Worm (Caenorhabditis elegans) whole organism, midembryonic: Measurements from ENCODE around the gene F01G4.4.

Source experiments
- T22C8.4 ChIP-seq: fragments of 200-800 bp; sonication (Bioruptor generic); IDR thresholded peaks from 2 replicates; pipeline ENCODE4 v1.3.6; 2022; ENCODE audit warnings: missing genetic modification characterization, missing compliant biosample characterization
- cog-1 ChIP-seq: sonication (generic microtip); optimal IDR thresholded peaks from 2 replicates; lab custom pipeline; 2016; ENCODE audit warnings: missing genetic modification characterization, missing compliant biosample characterization
- flt-1 ChIP-seq: fragments of 200-800 bp; sonication (Bioruptor generic); IDR thresholded peaks from 2 replicates; pipeline ENCODE4 v1.3.6; 2022; ENCODE audit warnings: missing genetic modification characterization, missing compliant biosample characterization
- med-1 ChIP-seq: sonication (generic microtip); optimal IDR thresholded peaks from 2 replicates; lab custom pipeline; 2017; ENCODE audit warnings: missing genetic modification characterization, mild to moderate bottlenecking, missing compliant biosample characterization, antibody characterized with exemption, missing genetic modification reagents; ENCODE audit not compliant: insufficient read depth
- ref-1 ChIP-seq: fragments of 200-800 bp; sonication (Bioruptor generic); conservative IDR thresholded peaks from 2 replicates; pipeline ENCODE4 v1.3.6; 2022; ENCODE audit warnings: missing genetic modification reagents, missing genetic modification characterization, missing compliant biosample characterization
- tab-1 ChIP-seq: fragments of 200-800 bp; sonication (Bioruptor generic); IDR thresholded peaks from 2 replicates; pipeline ENCODE4 v1.3.6; 2022; ENCODE audit warnings: missing genetic modification characterization, missing compliant biosample characterization
- ztf-23 ChIP-seq: fragments of 200-800 bp; sonication (Bioruptor generic); IDR thresholded peaks from 2 replicates; pipeline ENCODE4 v1.3.6; 2022; ENCODE audit warnings: missing genetic modification reagents, missing genetic modification characterization, missing compliant biosample characterization
- ztf-29 ChIP-seq: fragments of 200-800 bp; sonication (Bioruptor generic); IDR thresholded peaks from 2 replicates; pipeline ENCODE4 v1.3.6; 2022; ENCODE audit warnings: missing genetic modification reagents, missing genetic modification characterization, missing compliant biosample characterization

DNA sequence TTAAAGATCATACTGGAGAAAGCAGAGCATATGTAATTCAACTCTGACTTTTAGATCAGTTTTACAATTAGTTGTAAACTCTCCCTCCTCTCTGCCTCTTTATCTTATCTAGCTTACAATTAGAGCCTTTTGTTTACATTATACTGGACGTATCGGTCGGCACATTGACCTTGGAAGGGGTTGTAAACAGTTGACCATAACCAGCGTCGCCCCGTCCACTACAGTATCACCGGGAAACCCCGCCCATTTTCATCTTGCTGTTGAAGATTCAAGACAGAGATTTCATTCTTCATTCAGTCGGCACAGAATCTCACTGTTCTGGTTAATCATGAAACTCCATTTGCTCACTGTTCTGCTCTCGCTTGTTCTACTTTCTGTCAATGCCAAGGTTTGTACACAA lies 43.6 kb downstream of the F01G4.4 start, which contains the start of gene sdz-27:
- TF ChIP-seq flt-1 (GFP tag; lab: Robert Waterston, UW) (no peak), cog-1 (tag; lab: Kevin White, UChicago) (no peak), T22C8.4 (GFP tag; lab: Robert Waterston, UW) (no peak), tab-1 (no peak), ztf-29 (GFP tag; lab: Robert Waterston, UW) (no peak), med-1 (GFP tag; lab: Kevin White, UChicago) (no peak), ztf-23 (no peak), ref-1 (GFP tag; lab: Robert Waterston, UW) (no peak)
